Worm (Caenorhabditis elegans) whole organism, L1 larva: Measurements from ENCODE around the gene glc-4.

ENCODE experiments used
- aha-1 ChIP-seq: fragments of 150-350 bp; optimal IDR thresholded peaks from 2 replicates; lab custom pipeline; 2014; ENCODE audit warnings: missing biosample characterization, missing genetic modification characterization
- fos-1 ChIP-seq: fragments of 150-350 bp; optimal IDR thresholded peaks from 2 replicates; lab custom pipeline; 2014; ENCODE audit warnings: missing biosample characterization, missing genetic modification characterization
- snu-23 ChIP-seq: sonication (generic microtip); optimal IDR thresholded peaks from 2 replicates; lab custom pipeline; 2016; ENCODE audit warnings: missing genetic modification characterization, missing compliant biosample characterization
- unc-62 ChIP-seq: fragments of 150-350 bp; optimal IDR thresholded peaks from 2 replicates; lab custom pipeline; 2014; ENCODE audit warnings: missing biosample characterization, missing genetic modification reagents, missing genetic modification characterization

DNA sequence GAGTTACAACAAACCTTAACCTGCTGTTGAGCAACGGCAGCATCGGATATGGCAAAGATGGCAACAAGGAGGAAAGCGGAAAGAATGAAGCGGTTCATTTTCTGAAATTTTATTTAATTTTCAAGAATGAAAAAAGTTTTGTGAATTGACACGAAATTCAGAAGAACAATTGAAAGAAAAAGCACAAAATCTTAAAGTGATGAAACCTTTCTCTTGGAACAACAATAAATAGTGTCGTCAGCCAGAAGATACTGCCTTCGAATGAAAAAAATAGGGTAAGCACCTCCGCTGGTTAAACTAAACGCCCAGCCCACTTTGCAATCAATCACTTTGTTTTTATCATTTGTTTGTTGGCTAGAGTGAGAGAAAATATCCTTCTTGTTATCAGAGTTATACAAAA lies 37.3 kb upstream of the glc-4 start, which contains the start of gene E04F6.9:
- no peak for TF ChIP-seq aha-1
- TF ChIP-seq snu-23 (GFP tag; lab: Kevin White, UChicago), result no peak
- no peak for TF ChIP-seq fos-1
- no peak for TF ChIP-seq unc-62
